Worm (Caenorhabditis elegans): ENCODE measurements around the gene Y102A11A.9.

ce11 chrX:2000517-2000916, 12.4 kb upstream of the Y102A11A.9 start:
- TF ChIP-seq lin-32 (GFP tag; optimal IDR thresholded peaks at IDR 0.05): no peak
- no peak for TF ChIP-seq blmp-1 (tag; optimal IDR thresholded peaks at IDR 0.05)
- no peak for TF ChIP-seq ceh-39 (tag; optimal IDR thresholded peaks at IDR 0.05)
- TF ChIP-seq flh-1 (GFP tag; optimal IDR thresholded peaks at IDR 0.05): no peak
- no peak for TF ChIP-seq unc-39 (tag; optimal IDR thresholded peaks at IDR 0.05)
- no peak for TF ChIP-seq nhr-76 (tag; optimal IDR thresholded peaks at IDR 0.05)
- no peak for TF ChIP-seq hlh-1 (tag; optimal IDR thresholded peaks at IDR 0.05)
- TF ChIP-seq elt-3 (tag; optimal IDR thresholded peaks at IDR 0.05): no peak

All from whole organism, mixed stage, embryonic.